Worm (Caenorhabditis elegans) whole organism, L4/young adult: ENCODE results near the gene C27D8.4.

Experiments
- dao-5 ChIP-seq: sonication (generic microtip); optimal IDR thresholded peaks from 2 replicates; lab custom pipeline; 2016; ENCODE audit warnings: missing genotype, missing genetic modification characterization, moderate library complexity, missing compliant biosample characterization
- him-1 ChIP-seq: sonication (generic microtip); optimal IDR thresholded peaks from 2 replicates; lab custom pipeline; 2016; ENCODE audit warnings: missing genotype, missing genetic modification reagents, missing genetic modification characterization, missing compliant biosample characterization

ce11 chrIV:12689292-12689691 lies 14.6 kb upstream of the C27D8.4 start:
- TF ChIP-seq him-1 (tag; lab: Kevin White, UChicago) (no peak), dao-5 (no peak)
